Fruit fly (Drosophila melanogaster) whole organism, wandering third instar larva: Measurements from ENCODE around the gene Dlc90F.

Experiments used
- Abd-B ChIP-seq: fragments of >200 bp; optimal IDR thresholded peaks from 2 replicates; lab custom pipeline; 2017; ENCODE audit warnings: missing biosample characterization, missing genetic modification characterization
- CG9705 ChIP-seq: fragments of 200-800 bp; sonication (Bioruptor generic); optimal IDR thresholded peaks from 2 replicates; lab custom pipeline; 2018; ENCODE audit warnings: missing biosample characterization, mild to moderate bottlenecking, missing genetic modification characterization
- Myc ChIP-seq: fragments of >200 bp; optimal IDR thresholded peaks from 2 replicates; lab custom pipeline; 2017
- N ChIP-seq: fragments of >200 bp; optimal IDR thresholded peaks from 2 replicates; lab custom pipeline; 2018; ENCODE audit warnings: missing biosample characterization, missing external identifiers, missing genetic modification characterization
- dl ChIP-seq, 2 experiments: fragments of 175-275, 200-275 bp in 1 of 2; fragments of 200-275 bp in 1 of 2; sonication (Bioruptor generic); optimal IDR thresholded peaks; lab custom pipeline; 2018; ENCODE audit warnings: mild to moderate bottlenecking in 2 of 2, missing biosample characterization in 2 of 2, missing genetic modification characterization in 2 of 2, moderate library complexity in 2 of 2; ENCODE audit not compliant: partially characterized antibody in 2 of 2, insufficient read depth in 1 of 2
- dmrt93B ChIP-seq: fragments of 200-800 bp; sonication (Bioruptor generic); optimal IDR thresholded peaks from 2 replicates; lab custom pipeline; 2018; ENCODE audit warnings: missing biosample characterization, mild to moderate bottlenecking, missing genetic modification characterization
- foxo ChIP-seq, 2 experiments: fragments of 200-800 bp; sonication (Bioruptor generic); optimal IDR thresholded peaks; 2 replicates in 1 of 2; 3 replicates in 1 of 2; lab custom pipeline; 2016 to 2017; ENCODE audit warnings: missing biosample characterization in 2 of 2, missing genetic modification characterization in 2 of 2
- fru ChIP-seq: fragments of 200-800 bp; sonication (Bioruptor generic); optimal IDR thresholded peaks from 3 replicates; lab custom pipeline; 2016; ENCODE audit warnings: missing biosample characterization, mild to moderate bottlenecking, missing genetic modification characterization
- jim ChIP-seq: fragments of 175-275, 200-325 bp; sonication (Bioruptor generic); optimal IDR thresholded peaks from 2 replicates; lab custom pipeline; 2016; ENCODE audit warnings: missing biosample characterization, mild to moderate bottlenecking, missing genetic modification characterization
- lola ChIP-seq: fragments of >200 bp; optimal IDR thresholded peaks from 2 replicates; lab custom pipeline; 2017; ENCODE audit warnings: missing biosample characterization, missing genetic modification characterization
- pan ChIP-seq: fragments of >200 bp; optimal IDR thresholded peaks from 2 replicates; lab custom pipeline; 2017
- sage ChIP-seq: fragments of 200-800 bp; sonication (Bioruptor generic); optimal IDR thresholded peaks from 2 replicates; lab custom pipeline; 2016; ENCODE audit warnings: missing biosample characterization, mild to moderate bottlenecking, missing genetic modification characterization
- tai ChIP-seq: sonication (Bioruptor generic); optimal IDR thresholded peaks from 2 replicates; lab custom pipeline; 2016; ENCODE audit warnings: missing biosample characterization, missing genetic modification characterization

DNA sequence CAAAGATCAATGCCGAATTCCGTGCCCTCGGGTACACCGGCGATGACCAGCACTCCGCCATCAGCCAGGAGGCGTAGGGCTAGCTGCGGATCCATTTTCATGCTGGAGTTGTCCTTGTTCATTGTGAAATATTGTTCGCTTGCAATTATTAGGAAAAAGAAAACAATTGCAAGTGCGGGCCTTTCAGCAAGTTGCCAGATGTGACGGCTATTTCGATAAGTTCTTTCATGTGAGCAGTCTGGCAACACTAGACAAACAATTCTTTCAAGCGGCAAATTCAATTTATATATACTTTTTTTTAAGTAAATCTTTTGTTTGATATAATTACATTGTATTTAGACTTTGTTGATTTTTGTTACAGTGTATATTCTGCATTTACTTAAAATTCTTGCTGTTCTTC lies 46.5 kb upstream of the Dlc90F start, which contains the start of gene CG12320:
- TF ChIP-seq jim (GFP tag; lab: Kevin White, UChicago) (no peak), foxo (GFP tag; optimal IDR thresholded peaks at IDR 0.05; lab: Kevin White, UChicago) (no peak), CG9705 (GFP tag; lab: Kevin White, UChicago) (no peak), Abd-B (GFP tag; lab: Kevin White, UChicago) (no peak), pan (lab: Kevin White, UChicago) (no peak), dl (GFP tag; optimal IDR thresholded peaks at IDR 0.05; lab: Kevin White, UChicago; ENCODE audit: insufficient read depth in 1 of 2, partially characterized antibody in 2 of 2) (no peak), sage (GFP tag; lab: Kevin White, UChicago) (no peak), tai (GFP tag; lab: Kevin White, UChicago) (no peak), dmrt93B (GFP tag; lab: Kevin White, UChicago) (no peak), Myc (no peak), fru (no peak), N (GFP tag; lab: Kevin White, UChicago) (no peak), lola (GFP tag; lab: Kevin White, UChicago) (no peak)
